Worm (Caenorhabditis elegans): ENCODE data around the gene snb-6.

The snb-6 gene

ce11 chrII:8896541-8896940 lies 37.0 kb upstream of the snb-6 start, which contains the start of gene lat-1:
TSS of gene lat-1 (plus strand) at chrII:8896841.
- TF ChIP-seq sox-4 (tag; optimal IDR thresholded peaks at IDR 0.05) (no peak), mab-9 (GFP tag; IDR thresholded peaks at IDR 0.05) (no peak), ces-1 (GFP tag; optimal IDR thresholded peaks at IDR 0.05) (no peak), nhr-11 (tag; optimal IDR thresholded peaks at IDR 0.05) (no peak), nhr-47 (tag; optimal IDR thresholded peaks at IDR 0.05) (no peak), zag-1 (tag; optimal IDR thresholded peaks at IDR 0.05) (no peak), unc-86 (tag; optimal IDR thresholded peaks at IDR 0.05) (no peak), isw-1 (GFP tag; IDR thresholded peaks at IDR 0.05) (no peak), tlp-1 (tag; optimal IDR thresholded peaks at IDR 0.05) (no peak)

DNA sequence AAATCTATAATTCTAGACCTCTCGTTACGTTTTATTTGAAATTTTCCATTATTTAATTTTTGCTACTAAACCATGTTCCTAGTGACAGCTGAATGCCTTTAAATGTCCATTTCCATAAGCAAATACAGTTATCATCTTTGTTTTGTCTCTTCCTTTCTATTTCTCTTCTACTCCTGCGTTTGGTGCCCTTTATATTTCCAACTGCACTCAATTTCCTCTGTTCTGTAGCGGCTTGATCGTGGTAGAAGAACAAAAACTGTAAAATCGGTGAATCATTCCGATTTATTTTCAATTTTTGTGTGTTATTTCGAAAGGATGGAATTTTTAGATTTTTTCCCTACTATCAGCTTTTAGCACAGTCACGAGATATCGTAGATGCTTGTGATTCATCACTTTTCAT lies 36.4 kb upstream of the snb-6 start:
- TF ChIP-seq zip-4 (GFP tag; optimal IDR thresholded peaks at IDR 0.05) (no peak), ceh-63 (GFP tag; optimal IDR thresholded peaks at IDR 0.05) (no peak), isw-1 (GFP tag; IDR thresholded peaks at IDR 0.05) (no peak), alr-1 (tag; optimal IDR thresholded peaks at IDR 0.05; ENCODE audit: borderline replicate concordance) (no peak), nhr-71 (tag; optimal IDR thresholded peaks at IDR 0.05) (no peak), ceh-82 (tag; optimal IDR thresholded peaks at IDR 0.05) (no peak), tbx-2 (tag; optimal IDR thresholded peaks at IDR 0.05) (no peak), mdl-1 (tag; optimal IDR thresholded peaks at IDR 0.05) (no peak), ceh-88 (GFP tag; IDR thresholded peaks at IDR 0.05) (no peak), fkh-10 (GFP tag; optimal IDR thresholded peaks at IDR 0.05) (no peak), snu-23 (GFP tag; optimal IDR thresholded peaks at IDR 0.05) (no peak), vab-15 (tag; optimal IDR thresholded peaks at IDR 0.05) (no peak)

ce11 chrII:8895398-8895797 lies 35.9 kb upstream of the snb-6 start:
- no peak for TF ChIP-seq grh-1 (GFP tag; IDR thresholded peaks at IDR 0.05)
- no peak for TF ChIP-seq skn-1 (tag; optimal IDR thresholded peaks at IDR 0.05)
- TF ChIP-seq tlp-1 (tag; optimal IDR thresholded peaks at IDR 0.05) = no peak
- no peak for TF ChIP-seq elt-2 (tag; optimal IDR thresholded peaks at IDR 0.05)
- TF ChIP-seq elt-3 (tag; optimal IDR thresholded peaks at IDR 0.05) = no peak
- TF ChIP-seq fos-1 (tag; optimal IDR thresholded peaks at IDR 0.05) = no peak
- TF ChIP-seq ama-1 (optimal IDR thresholded peaks at IDR 0.05) = no peak
- no peak for TF ChIP-seq ztf-4 (tag; optimal IDR thresholded peaks at IDR 0.05)
- TF ChIP-seq efl-3 (GFP tag; optimal IDR thresholded peaks at IDR 0.05) = no peak
- no peak for TF ChIP-seq efl-1 (optimal IDR thresholded peaks at IDR 0.05)
- TF ChIP-seq efl-1 (GFP tag; optimal IDR thresholded peaks at IDR 0.05 in 1 of 2) = no peak
- no peak for TF ChIP-seq F16B12.6 (tag; optimal IDR thresholded peaks at IDR 0.05)

DNA sequence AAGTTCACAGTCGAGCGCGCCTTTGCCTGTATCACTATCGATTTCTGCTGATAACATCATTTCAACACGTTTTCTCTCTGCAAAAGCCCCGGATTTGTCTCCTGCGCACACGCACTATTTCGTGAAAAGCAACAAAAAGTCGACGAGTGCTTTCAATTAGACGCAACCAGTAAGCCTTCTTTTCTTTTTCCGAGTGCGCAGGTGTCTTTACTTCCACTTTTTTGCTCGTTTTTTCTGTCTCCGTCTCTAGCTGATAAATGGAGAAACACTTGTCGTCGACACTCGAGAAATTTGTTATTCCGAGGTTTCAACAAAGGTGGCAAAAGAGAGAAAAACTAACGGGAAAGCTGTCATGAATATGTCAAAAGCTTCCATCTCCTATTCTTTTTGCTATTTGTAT lies 32.1 kb upstream of the snb-6 start:
- TF ChIP-seq irx-1 (tag; optimal IDR thresholded peaks at IDR 0.05) (no peak), unc-130 (tag; optimal IDR thresholded peaks at IDR 0.05) (no peak), lin-39 (tag; optimal IDR thresholded peaks at IDR 0.05) (no peak), unc-62 (GFP tag; optimal IDR thresholded peaks at IDR 0.05) (no peak), skn-1 (tag; optimal IDR thresholded peaks at IDR 0.05) (no peak), lin-13 (GFP tag; optimal IDR thresholded peaks at IDR 0.05) (no peak), fos-1 (tag; optimal IDR thresholded peaks at IDR 0.05) (no peak), lin-14 (GFP tag; optimal IDR thresholded peaks at IDR 0.05) (peak; percentile 61), zip-4 (GFP tag; optimal IDR thresholded peaks at IDR 0.05) (no peak), C34B4.2 (tag; optimal IDR thresholded peaks at IDR 0.05) (no peak), grh-1 (GFP tag; IDR thresholded peaks at IDR 0.05) (no peak), ama-1 (optimal IDR thresholded peaks at IDR 0.05) (no peak), jun-1 (tag; optimal IDR thresholded peaks at IDR 0.05) (no peak), F16B12.6 (tag; optimal IDR thresholded peaks at IDR 0.05) (no peak), dsc-1 (tag; optimal IDR thresholded peaks at IDR 0.05) (no peak), unc-98 (GFP tag; IDR thresholded peaks at IDR 0.05) (no peak), mef-2 (tag; optimal IDR thresholded peaks at IDR 0.05) (no peak), mdl-1 (tag; optimal IDR thresholded peaks at IDR 0.05) (no peak), nhr-47 (tag; optimal IDR thresholded peaks at IDR 0.05) (no peak), nhr-77 (tag; optimal IDR thresholded peaks at IDR 0.05) (peak; percentile 33), fkh-8 (tag; optimal IDR thresholded peaks at IDR 0.05) (peak; percentile 44)
